Fruit fly (Drosophila melanogaster): ENCODE results near the gene CG7573.

Gene CG7573

dm6 chr3L:11306145-11307031 is 5.2 kb upstream of the CG7573 start (continued):
- TF ChIP-seq CG10543 (GFP tag; optimal IDR thresholded peaks at IDR 0.05) (no peak), usp (GFP tag; optimal IDR thresholded peaks at IDR 0.05) (no peak), crc (GFP tag; optimal IDR thresholded peaks at IDR 0.05) (no peak), CG13624 (GFP tag; optimal IDR thresholded peaks at IDR 0.05) (no peak), nmo (GFP tag; optimal IDR thresholded peaks at IDR 0.05) (peak; percentile 57), CG1233 (GFP tag; optimal IDR thresholded peaks at IDR 0.05) (peak; percentile 18), dmrt99B (tag; optimal IDR thresholded peaks at IDR 0.05) (peak; percentile 35), Sox100B (GFP tag; optimal IDR thresholded peaks at IDR 0.05) (peak; percentile 44), mam (GFP tag; optimal IDR thresholded peaks at IDR 0.05) (no peak), NK7.1 (GFP tag; optimal IDR thresholded peaks at IDR 0.05) (no peak), nau (GFP tag; optimal IDR thresholded peaks at IDR 0.05) (no peak), slp2 (GFP tag; optimal IDR thresholded peaks at IDR 0.05) (no peak), sim (GFP tag; IDR thresholded peaks at IDR 0.05) (no peak), CG6654 (GFP tag; optimal IDR thresholded peaks at IDR 0.05) (no peak), CG8765 (GFP tag; IDR thresholded peaks at IDR 0.05) (no peak), CG7839 (tag; optimal IDR thresholded peaks at IDR 0.05) (peak; percentile 15), row (GFP tag; IDR thresholded peaks at IDR 0.05) (peak; percentile 54), CG1647 (GFP tag; optimal IDR thresholded peaks at IDR 0.05) (no peak), CG2120 (GFP tag; optimal IDR thresholded peaks at IDR 0.05) (peak; percentile 10), CG6813 (GFP tag; optimal IDR thresholded peaks at IDR 0.05) (no peak), Hsf (GFP tag; optimal IDR thresholded peaks at IDR 0.05) (no peak), CG4707 (GFP tag; optimal IDR thresholded peaks at IDR 0.05) (peak; percentile 10), zfh2 (GFP tag; optimal IDR thresholded peaks at IDR 0.05) (no peak), CG3163 (GFP tag; optimal IDR thresholded peaks at IDR 0.05) (no peak), gsb (GFP tag; IDR thresholded peaks at IDR 0.05) (no peak), CG17385 (GFP tag; optimal IDR thresholded peaks at IDR 0.05) (peak; percentile 15), CG10462 (GFP tag; optimal IDR thresholded peaks at IDR 0.05) (no peak), CG9727 (GFP tag; optimal IDR thresholded peaks at IDR 0.05) (peak; percentile 65), CG12769 (tag; optimal IDR thresholded peaks at IDR 0.05) (no peak), CG8089 (GFP tag; optimal IDR thresholded peaks at IDR 0.05) (no peak), CG16815 (GFP tag; optimal IDR thresholded peaks at IDR 0.05) (peak; percentile 25), GATAe (GFP tag; conservative IDR thresholded peaks at IDR 0.05) (no peak), CG30403 (GFP tag; optimal IDR thresholded peaks at IDR 0.05) (peak; percentile 41), CG10979 (tag; optimal IDR thresholded peaks at IDR 0.05) (peak; percentile 15), Camta (GFP tag; optimal IDR thresholded peaks at IDR 0.05) (no peak), lmd (GFP tag; IDR thresholded peaks at IDR 0.05) (peak; percentile 45; the same call in 1 of the 2 replicates), lov (optimal IDR thresholded peaks at IDR 0.05) (no peak), lov (GFP tag; IDR thresholded peaks at IDR 0.05) (no peak), Oli (tag; optimal IDR thresholded peaks at IDR 0.05) (peak; percentile 35), cwo (GFP tag; optimal IDR thresholded peaks at IDR 0.05) (no peak), NFAT (GFP tag; IDR thresholded peaks at IDR 0.05) (no peak), tin (GFP tag; optimal IDR thresholded peaks at IDR 0.05) (peak; percentile 24), CG3847 (GFP tag; IDR thresholded peaks at IDR 0.05) (no peak), vvl (GFP tag; IDR thresholded peaks at IDR 0.05) (peak; percentile 66; the same call in 1 of the 2 replicates), onecut (GFP tag; IDR thresholded peaks at IDR 0.05) (no peak), knrl (GFP tag; IDR thresholded peaks at IDR 0.05; ENCODE audit: partially characterized antibody) (no peak), lilli (GFP tag; optimal IDR thresholded peaks at IDR 0.05) (peak; percentile 18), CG31441 (GFP tag; IDR thresholded peaks at IDR 0.05) (no peak), schlank (tag; optimal IDR thresholded peaks at IDR 0.05) (no peak), z (GFP tag; IDR thresholded peaks at IDR 0.05) (no peak)

Data from whole organism, embryonic.